Worm (Caenorhabditis elegans) whole organism, L4 larva: ENCODE results near the gene srbc-43.

Experiments used
- D1046.2 ChIP-seq: fragments of 200-800 bp; sonication (Bioruptor generic); IDR thresholded peaks from 2 replicates; pipeline ENCODE4 v1.3.6; 2022; ENCODE audit warnings: missing genetic modification characterization, missing compliant biosample characterization
- F44E2.7 ChIP-seq: fragments of 200-800 bp; sonication (Bioruptor generic); IDR thresholded peaks from 2 replicates; pipeline ENCODE4 v2.1.2; 2022; ENCODE audit warnings: missing genetic modification characterization, missing compliant biosample characterization
- F49E8.2 ChIP-seq: sonication (generic microtip); optimal IDR thresholded peaks from 2 replicates; lab custom pipeline; 2016; ENCODE audit warnings: missing compliant biosample characterization, mild to moderate bottlenecking, missing genetic modification characterization, borderline replicate concordance
- T26A8.4 ChIP-seq: fragments of 200-800 bp; sonication (Bioruptor generic); IDR thresholded peaks from 2 replicates; pipeline ENCODE4 v1.3.6; 2022; ENCODE audit warnings: missing genetic modification characterization, missing compliant biosample characterization
- Y75B8A.6 ChIP-seq: fragments of 200-800 bp; sonication (Bioruptor generic); IDR thresholded peaks from 2 replicates; pipeline ENCODE4 v1.3.6; 2022; ENCODE audit warnings: missing genetic modification reagents, missing genetic modification characterization, missing compliant biosample characterization
- ZK337.2 ChIP-seq: fragments of 200-800 bp; sonication (Bioruptor generic); IDR thresholded peaks from 2 replicates; pipeline ENCODE4 v1.3.6; 2022; ENCODE audit warnings: missing genetic modification reagents, missing genetic modification characterization, missing compliant biosample characterization
- aha-1 ChIP-seq: fragments of 150-350 bp; peaks from one replicate; lab custom pipeline; 2014; ENCODE audit warnings: missing biosample characterization, missing genetic modification characterization
- aly-2 ChIP-seq: sonication (generic microtip); optimal IDR thresholded peaks from 2 replicates; lab custom pipeline; 2018; ENCODE audit warnings: missing biosample characterization, missing genetic modification characterization
- ceh-20 ChIP-seq: fragments of 200-800 bp; sonication (Bioruptor generic); IDR thresholded peaks from 2 replicates; pipeline ENCODE4 v1.3.6; 2022; ENCODE audit warnings: missing genetic modification reagents, missing genetic modification characterization, missing compliant biosample characterization
- ceh-28 ChIP-seq: fragments of 150-350 bp; optimal IDR thresholded peaks from 2 replicates; lab custom pipeline; 2014; ENCODE audit warnings: missing biosample characterization, missing genetic modification reagents, missing genetic modification characterization
- ceh-32 ChIP-seq: sonication (generic microtip); optimal IDR thresholded peaks from 2 replicates; lab custom pipeline; 2016; ENCODE audit warnings: mild to moderate bottlenecking, missing genetic modification characterization, missing compliant biosample characterization; ENCODE audit not compliant: poor library complexity
- ceh-62 ChIP-seq: sonication (generic microtip); optimal IDR thresholded peaks from 2 replicates; lab custom pipeline; 2017; ENCODE audit warnings: missing biosample characterization, missing genetic modification characterization
- ces-1 ChIP-seq: fragments of 150-350 bp; sonication (generic microtip); optimal IDR thresholded peaks from 4 replicates; lab custom pipeline; 2014; ENCODE audit warnings: missing biosample characterization, missing genetic modification reagents, missing genetic modification characterization
- daf-12 ChIP-seq: fragments of 150-350 bp; optimal IDR thresholded peaks from 2 replicates; lab custom pipeline; 2014; ENCODE audit warnings: missing biosample characterization, missing genetic modification reagents, missing genetic modification characterization
- daf-16 ChIP-seq, 3 experiments: sonication (generic microtip); optimal IDR thresholded peaks; 2 replicates each; lab custom pipeline; 2016 to 2017; ENCODE audit warnings: missing genetic modification characterization in 3 of 3, missing genetic modification reagents in 3 of 3, mild to moderate bottlenecking in 2 of 3, missing compliant biosample characterization in 2 of 3, missing biosample characterization in 1 of 3, moderate library complexity in 1 of 3
- dmd-6 ChIP-seq: fragments of 200-800 bp; sonication (Bioruptor generic); IDR thresholded peaks from 2 replicates; pipeline ENCODE4 v1.3.6; 2022; ENCODE audit warnings: missing genetic modification reagents, missing genetic modification characterization, missing compliant biosample characterization
- dmd-8 ChIP-seq: fragments of 200-800 bp; sonication (Bioruptor generic); IDR thresholded peaks from 2 replicates; pipeline ENCODE4 v1.3.6; 2022; ENCODE audit warnings: missing genetic modification characterization, missing compliant biosample characterization
- dpl-1 ChIP-seq: fragments of 150-350 bp; optimal IDR thresholded peaks from 2 replicates; lab custom pipeline; 2014; ENCODE audit warnings: missing biosample characterization, missing genetic modification reagents, missing genetic modification characterization
- dve-1 ChIP-seq: sonication (generic microtip); optimal IDR thresholded peaks from 2 replicates; lab custom pipeline; 2017; ENCODE audit warnings: antibody characterized with exemption, mild to moderate bottlenecking, missing genetic modification characterization, missing compliant biosample characterization; ENCODE audit not compliant: insufficient read depth
- egl-27 ChIP-seq: sonication (generic microtip); optimal IDR thresholded peaks from 3 replicates; lab custom pipeline; 2017; ENCODE audit warnings: missing biosample characterization, missing genetic modification reagents, missing genetic modification characterization
- egl-43 ChIP-seq: fragments of 200-800 bp; sonication (Bioruptor generic); IDR thresholded peaks from 2 replicates; pipeline ENCODE4 v1.3.6; 2022; ENCODE audit warnings: missing genetic modification reagents, missing genetic modification characterization, missing compliant biosample characterization
- fkh-10 ChIP-seq: fragments of 150-350 bp; optimal IDR thresholded peaks from 2 replicates; lab custom pipeline; 2014; ENCODE audit warnings: missing biosample characterization, missing genetic modification reagents, missing genetic modification characterization
- hif-1 ChIP-seq, 2 experiments: sonication (generic microtip); optimal IDR thresholded peaks; 2 replicates each; lab custom pipeline; 2016 to 2017; ENCODE audit warnings: missing compliant biosample characterization in 2 of 2, missing genetic modification characterization in 2 of 2, missing genetic modification reagents in 2 of 2, missing genotype in 2 of 2, mild to moderate bottlenecking in 1 of 2
- hlh-30 ChIP-seq: sonication (generic microtip); optimal IDR thresholded peaks from 2 replicates; lab custom pipeline; 2017; ENCODE audit warnings: antibody characterized with exemption, mild to moderate bottlenecking, missing genetic modification characterization, missing compliant biosample characterization; ENCODE audit not compliant: insufficient read depth
- hmg-1.1 ChIP-seq: fragments of 200-800 bp; sonication (Bioruptor generic); IDR thresholded peaks from 2 replicates; pipeline ENCODE4 v1.3.6; 2022; ENCODE audit warnings: missing genetic modification reagents, missing genetic modification characterization, missing compliant biosample characterization
- lin-1 ChIP-seq: fragments of 200-800 bp; sonication (Bioruptor generic); IDR thresholded peaks from 2 replicates; pipeline ENCODE4 v1.3.6; 2022; ENCODE audit warnings: missing genetic modification reagents, missing genetic modification characterization, missing compliant biosample characterization
- lin-29 ChIP-seq: fragments of 200-800 bp; sonication (Bioruptor generic); IDR thresholded peaks from 2 replicates; pipeline ENCODE4 v1.3.6; 2022; ENCODE audit warnings: missing genetic modification reagents, missing genetic modification characterization, missing compliant biosample characterization
- lin-39 ChIP-seq: fragments of 150-350 bp; optimal IDR thresholded peaks from 2 replicates; lab custom pipeline; 2014; ENCODE audit warnings: missing biosample characterization, missing genetic modification reagents, missing genetic modification characterization
- madf-5 ChIP-seq, 2 experiments: fragments of 200-800 bp; sonication (Bioruptor generic); IDR thresholded peaks; 2 replicates each; pipeline ENCODE4 v1.3.6; 2022; ENCODE audit warnings: missing compliant biosample characterization in 2 of 2, missing genetic modification characterization in 2 of 2
- mdt-29 ChIP-seq: fragments of 200-800 bp; sonication (Bioruptor generic); IDR thresholded peaks from 2 replicates; pipeline ENCODE4 v1.3.6; 2022; ENCODE audit warnings: missing genetic modification reagents, missing genetic modification characterization, missing compliant biosample characterization
- mes-2 ChIP-seq: sonication (generic microtip); optimal IDR thresholded peaks from 2 replicates; lab custom pipeline; 2016; ENCODE audit warnings: missing genotype, mild to moderate bottlenecking, missing genetic modification characterization, missing compliant biosample characterization; ENCODE audit not compliant: poor library complexity, severe bottlenecking
- mxl-2 ChIP-seq: fragments of 200-800 bp; sonication (Bioruptor generic); conservative IDR thresholded peaks from 2 replicates; pipeline ENCODE4 v1.3.6; 2022; ENCODE audit warnings: missing genetic modification reagents, missing genetic modification characterization, missing compliant biosample characterization
- nhr-111 ChIP-seq: fragments of 200-800 bp; sonication (Bioruptor generic); optimal IDR thresholded peaks from 2 replicates; lab custom pipeline; 2018; ENCODE audit warnings: mild to moderate bottlenecking, missing genetic modification characterization, missing compliant biosample characterization
- nhr-41 ChIP-seq: fragments of 200-800 bp; sonication (Bioruptor generic); IDR thresholded peaks from 2 replicates; pipeline ENCODE4 v1.3.6; 2022; ENCODE audit warnings: missing genetic modification reagents, missing genetic modification characterization, missing compliant biosample characterization
- nhr-42 ChIP-seq: fragments of 200-800 bp; sonication (Bioruptor generic); IDR thresholded peaks from 2 replicates; pipeline ENCODE4 v1.3.6; 2022; ENCODE audit warnings: missing genetic modification characterization, missing compliant biosample characterization
- nhr-6 ChIP-seq: fragments of 150-350 bp; optimal IDR thresholded peaks from 2 replicates; lab custom pipeline; 2014; ENCODE audit warnings: missing biosample characterization, missing genetic modification characterization
- pha-4 ChIP-seq, 2 experiments: fragments of 150-350 bp in 1 of 2; fragments of 200-800 bp in 1 of 2; sonication (Bioruptor generic) in 1 of 2; IDR thresholded peaks in 1 of 2; optimal IDR thresholded peaks in 1 of 2; 2 replicates each; pipeline versions ENCODE4 v1.3.6 to Lab custom; 2014 to 2022; ENCODE audit warnings: missing genetic modification characterization in 2 of 2, missing genetic modification reagents in 2 of 2, missing biosample characterization in 1 of 2, missing compliant biosample characterization in 1 of 2
- php-3 ChIP-seq: fragments of 200-800 bp; sonication (Bioruptor generic); IDR thresholded peaks from 2 replicates; pipeline ENCODE4 v1.3.6; 2022; ENCODE audit warnings: missing genetic modification reagents, missing genetic modification characterization, missing compliant biosample characterization
- rbr-2 ChIP-seq: sonication (generic microtip); optimal IDR thresholded peaks from 2 replicates; lab custom pipeline; 2016; ENCODE audit warnings: missing genotype, missing genetic modification characterization, missing compliant biosample characterization
- sdz-12 ChIP-seq: fragments of 200-800 bp; sonication (Bioruptor generic); optimal IDR thresholded peaks from 2 replicates; lab custom pipeline; 2018; ENCODE audit warnings: mild to moderate bottlenecking, missing genetic modification characterization, missing compliant biosample characterization
- set-16 ChIP-seq: fragments of 200-800 bp; sonication (Bioruptor generic); IDR thresholded peaks from 2 replicates; pipeline ENCODE4 v1.3.6; 2022; ENCODE audit warnings: missing genetic modification reagents, missing genetic modification characterization, missing compliant biosample characterization
- skn-1 ChIP-seq: fragments of 150-350 bp; optimal IDR thresholded peaks from 2 replicates; lab custom pipeline; 2014; ENCODE audit warnings: missing biosample characterization, missing genetic modification characterization
- spr-1 ChIP-seq: sonication (generic microtip); optimal IDR thresholded peaks from 2 replicates; lab custom pipeline; 2016; ENCODE audit warnings: mild to moderate bottlenecking, missing genetic modification characterization, missing compliant biosample characterization
- spr-3 ChIP-seq: fragments of 200-800 bp; sonication (Bioruptor generic); optimal IDR thresholded peaks from 2 replicates; lab custom pipeline; 2018; ENCODE audit warnings: mild to moderate bottlenecking, missing genetic modification characterization, missing compliant biosample characterization
- unc-39 ChIP-seq: sonication (generic microtip); optimal IDR thresholded peaks from 2 replicates; lab custom pipeline; 2017; ENCODE audit warnings: missing biosample characterization, missing genetic modification characterization
- zag-1 ChIP-seq: fragments of 150-350 bp; optimal IDR thresholded peaks from 2 replicates; lab custom pipeline; 2014; ENCODE audit warnings: missing biosample characterization, missing genetic modification characterization
- zfp-2 ChIP-seq: sonication (generic microtip); optimal IDR thresholded peaks from 2 replicates; lab custom pipeline; 2016; ENCODE audit warnings: mild to moderate bottlenecking, missing genetic modification characterization, missing compliant biosample characterization
- zip-11 ChIP-seq: fragments of 200-800 bp; sonication (Bioruptor generic); IDR thresholded peaks from 2 replicates; pipeline ENCODE4 v1.3.6; 2022; ENCODE audit warnings: missing genetic modification characterization, missing compliant biosample characterization
- ztf-7 ChIP-seq: fragments of 150-350 bp; optimal IDR thresholded peaks from 2 replicates; lab custom pipeline; 2014; ENCODE audit warnings: missing biosample characterization, missing genetic modification characterization

The srbc-43 gene

DNA sequence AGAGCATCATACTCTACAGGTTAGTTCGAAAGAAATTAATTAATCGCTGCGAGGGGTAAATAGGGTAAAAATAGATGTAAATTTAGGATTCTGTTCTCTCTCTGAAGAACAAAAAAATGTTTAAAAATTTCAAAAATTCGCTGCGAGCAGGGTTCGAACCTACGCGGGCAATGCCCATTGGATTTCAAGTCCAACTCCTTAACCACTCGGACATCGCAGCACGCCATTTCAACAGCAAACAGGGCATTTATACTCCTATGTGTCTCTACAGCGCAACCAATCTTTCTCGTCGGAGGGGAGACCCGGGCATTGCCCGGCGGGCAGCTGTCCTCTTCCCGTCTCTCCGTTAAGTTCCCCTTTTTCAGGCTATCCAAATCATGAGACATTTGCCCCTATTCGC lies 10.1 kb downstream of the srbc-43 start (continued):
- TF ChIP-seq spr-3 (GFP tag; lab: Kevin White, UChicago) (peak; percentile 72), lin-39 (tag; lab: Kevin White, UChicago) (no peak), nhr-41 (GFP tag; lab: Robert Waterston, UW) (no peak; the same call in 1 of the 2 replicates), dmd-6 (GFP tag; lab: Robert Waterston, UW) (peak; percentile 74), aha-1 (tag; lab: Kevin White, UChicago) (peak; percentile 82), dmd-8 (GFP tag; lab: Robert Waterston, UW) (peak; percentile 89; the same call in 1 of the 2 replicates), ces-1 (no peak), F49E8.2 (tag; lab: Kevin White, UChicago) (no peak), set-16 (no peak), mes-2 (no peak), ceh-62 (tag; lab: Kevin White, UChicago) (no peak), unc-39 (no peak), Y75B8A.6 (GFP tag; lab: Robert Waterston, UW) (peak; percentile 55; the same call in 1 of the 2 replicates), pha-4 (GFP tag; IDR thresholded peaks at IDR 0.05; lab: Robert Waterston, UW) (peak; percentile 86), pha-4 (tag; optimal IDR thresholded peaks at IDR 0.05; lab: Kevin White, UChicago) (no peak), php-3 (peak; percentile 55; the same call in 1 of the 2 replicates), dve-1 (tag; lab: Kevin White, UChicago) (no peak), nhr-6 (peak; percentile 73), daf-12 (tag; lab: Kevin White, UChicago) (no peak), ceh-28 (no peak), skn-1 (tag; lab: Kevin White, UChicago) (no peak), zip-11 (GFP tag; lab: Robert Waterston, UW) (peak; percentile 75), ZK337.2 (GFP tag; lab: Robert Waterston, UW) (no peak), ceh-20 (0 out of 2 replicates have a peak, but pooled peaks have one; percentile 47), zfp-2 (tag; lab: Kevin White, UChicago) (peak; percentile 28), rbr-2 (peak; percentile 59), hif-1 (tag; optimal IDR thresholded peaks at IDR 0.05; lab: Kevin White, UChicago) (peak in 1 of 2 experiments; percentile 43), T26A8.4 (no peak), fkh-10 (GFP tag; lab: Kevin White, UChicago) (no peak), aly-2 (no peak), dpl-1 (GFP tag; lab: Kevin White, UChicago) (peak; percentile 18), spr-1 (tag; lab: Kevin White, UChicago) (peak; percentile 31), lin-1 (peak; percentile 86), F44E2.7 (GFP tag; lab: Robert Waterston, UW) (peak; percentile 90; the same call in 1 of the 2 replicates), nhr-42 (GFP tag; lab: Robert Waterston, UW) (no peak), sdz-12 (GFP tag; lab: Kevin White, UChicago) (peak; percentile 91), mdt-29 (0 out of 2 replicates have a peak, but pooled peaks have one; percentile 47), zag-1 (tag; lab: Kevin White, UChicago) (no peak), ceh-32 (tag; lab: Kevin White, UChicago) (no peak), daf-16 (GFP tag; optimal IDR thresholded peaks at IDR 0.05; lab: Kevin White, UChicago) (peak; percentile 22 to 62), daf-16 (tag; optimal IDR thresholded peaks at IDR 0.05; lab: Kevin White, UChicago) (no peak), lin-29 (GFP tag; lab: Robert Waterston, UW) (peak; percentile 67), mxl-2 (GFP tag; lab: Robert Waterston, UW) (no peak; the same call in 1 of the 2 replicates), nhr-111 (peak; percentile 84), ztf-7 (no peak), hlh-30 (tag; lab: Kevin White, UChicago) (no peak), madf-5 (GFP tag; IDR thresholded peaks at IDR 0.05; lab: Robert Waterston, UW) (peak in 1 of 2 experiments; percentile 92; a peak in 2 of 4 replicates), egl-43 (no peak; the same call in 1 of the 2 replicates), hmg-1.1 (GFP tag; lab: Robert Waterston, UW) (peak; percentile 90), egl-27 (no peak), D1046.2 (GFP tag; lab: Robert Waterston, UW) (peak; percentile 87)
